Fruit fly (Drosophila melanogaster) whole organism, prepupa: ENCODE data around the gene Rga.
A peak's percentile ranks its signal among the peaks of the same experiment; 100 is the strongest.

Source experiments
- CG11294 ChIP-seq: fragments of 200-800 bp; sonication (Bioruptor generic); IDR thresholded peaks from 2 replicates; pipeline ENCODE4 v1.3.6; 2022; ENCODE audit warnings: missing biosample characterization, missing genetic modification characterization
- CG3919 ChIP-seq: fragments of 200-800 bp; sonication (Bioruptor generic); optimal IDR thresholded peaks from 3 replicates; lab custom pipeline; 2016; ENCODE audit warnings: missing biosample characterization, missing genetic modification characterization
- CG6792 ChIP-seq: fragments of 200-800 bp; sonication (Bioruptor generic); optimal IDR thresholded peaks from 3 replicates; lab custom pipeline; 2016; ENCODE audit warnings: missing biosample characterization, missing genetic modification characterization
- Ets21C ChIP-seq: fragments of 200-800 bp; sonication (Bioruptor generic); optimal IDR thresholded peaks from 3 replicates; lab custom pipeline; 2016; ENCODE audit warnings: missing biosample characterization, missing genetic modification characterization
- OdsH ChIP-seq: fragments of 200-800 bp; sonication (Bioruptor generic); optimal IDR thresholded peaks from 3 replicates; lab custom pipeline; 2016; ENCODE audit warnings: missing biosample characterization, missing genetic modification characterization
- Sox15 ChIP-seq: fragments of 200-800 bp; sonication (Bioruptor generic); optimal IDR thresholded peaks from 3 replicates; lab custom pipeline; 2016; ENCODE audit warnings: missing biosample characterization, missing genetic modification characterization
- esn ChIP-seq: fragments of 200-800 bp; sonication (Bioruptor generic); optimal IDR thresholded peaks from 2 replicates; lab custom pipeline; 2016; ENCODE audit warnings: missing biosample characterization, mild to moderate bottlenecking, missing genetic modification characterization, moderate library complexity
- fd85E ChIP-seq: fragments of 200-800 bp; sonication (Bioruptor generic); optimal IDR thresholded peaks from 3 replicates; lab custom pipeline; 2016; ENCODE audit warnings: missing biosample characterization, missing genetic modification characterization
- fkh ChIP-seq: fragments of 200-800 bp; sonication (Bioruptor generic); optimal IDR thresholded peaks from 3 replicates; lab custom pipeline; 2017; ENCODE audit warnings: missing biosample characterization, mild to moderate bottlenecking, missing genetic modification characterization, moderate library complexity
- topi ChIP-seq: fragments of 200-800 bp; sonication (Bioruptor generic); optimal IDR thresholded peaks from 3 replicates; lab custom pipeline; 2016; ENCODE audit warnings: missing biosample characterization, missing genetic modification characterization

DNA sequence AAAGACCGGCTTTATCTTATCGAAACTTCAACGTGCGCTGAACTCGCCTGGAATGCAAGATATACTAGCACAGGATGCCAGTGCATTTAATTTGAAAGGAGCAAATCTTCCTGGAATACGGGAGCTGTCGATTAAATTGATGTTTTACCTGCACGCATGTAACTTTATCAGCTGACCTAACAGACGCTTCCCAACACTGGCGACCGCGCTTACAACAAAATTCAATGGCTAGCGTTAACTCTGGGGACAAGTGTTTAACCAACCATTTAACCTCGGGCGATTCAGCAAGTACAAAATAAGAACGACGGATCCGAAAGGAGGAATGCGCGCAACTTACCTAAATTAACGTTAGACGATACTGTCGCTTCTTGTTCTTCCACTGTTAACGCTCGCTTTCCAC, 1.2 kb downstream of the Rga start:
- TF ChIP-seq CG3919 (GFP tag; lab: Kevin White, UChicago) (no peak), OdsH (GFP tag; lab: Kevin White, UChicago) (no peak), Sox15 (no peak), Ets21C (GFP tag; lab: Kevin White, UChicago) (no peak), CG6792 (GFP tag; lab: Kevin White, UChicago) (no peak), CG11294 (GFP tag; lab: Robert Waterston, UW) (no peak), fkh (GFP tag; lab: Kevin White, UChicago) (no peak), topi (peak; percentile 6), esn (no peak), fd85E (GFP tag; lab: Kevin White, UChicago) (no peak)
